Worm (Caenorhabditis elegans) whole organism, L4/young adult: ENCODE data around the gene srw-67.

Source experiments
- W03F9.2 ChIP-seq: fragments of 150-350 bp; optimal IDR thresholded peaks from 2 replicates; lab custom pipeline; 2014; ENCODE audit warnings: missing biosample characterization, missing genetic modification characterization
- dao-5 ChIP-seq: sonication (generic microtip); optimal IDR thresholded peaks from 2 replicates; lab custom pipeline; 2016; ENCODE audit warnings: missing genotype, missing genetic modification characterization, moderate library complexity, missing compliant biosample characterization
- him-1 ChIP-seq: sonication (generic microtip); optimal IDR thresholded peaks from 2 replicates; lab custom pipeline; 2016; ENCODE audit warnings: missing genotype, missing genetic modification reagents, missing genetic modification characterization, missing compliant biosample characterization

DNA sequence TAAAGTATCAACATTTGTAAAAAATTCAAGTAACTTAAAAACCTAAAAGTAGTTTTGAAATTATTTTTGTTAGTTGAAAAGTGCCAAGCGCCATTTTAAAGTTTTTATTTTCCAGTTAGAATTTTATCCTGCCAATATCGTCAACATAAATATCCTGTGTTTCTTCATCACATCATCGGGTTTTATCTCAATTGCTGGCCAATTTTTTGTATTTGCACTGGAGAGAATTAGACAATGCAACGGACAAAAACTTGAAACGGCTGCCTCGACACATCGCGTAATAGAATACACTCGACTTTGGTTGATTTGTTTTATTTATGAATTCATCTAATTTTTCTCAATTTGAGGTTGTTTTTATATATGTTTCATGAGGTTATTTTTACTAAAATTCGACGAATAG, 37.5 kb downstream of the srw-67 start, which contains the start of gene F25E5.2:
- no peak for TF ChIP-seq W03F9.2
- TF ChIP-seq him-1 (tag; lab: Kevin White, UChicago), result no peak
- no peak for TF ChIP-seq dao-5
